Worm (Caenorhabditis elegans) whole organism, L4 larva: ENCODE data around the gene R04F11.3.

Experiments
- D1046.2 ChIP-seq: fragments of 200-800 bp; sonication (Bioruptor generic); IDR thresholded peaks from 2 replicates; pipeline ENCODE4 v1.3.6; 2022; ENCODE audit warnings: missing genetic modification characterization, missing compliant biosample characterization
- F10B5.3 ChIP-seq: sonication (generic microtip); optimal IDR thresholded peaks from 2 replicates; lab custom pipeline; 2016; ENCODE audit warnings: mild to moderate bottlenecking, missing genetic modification characterization, missing compliant biosample characterization
- F26F4.8 ChIP-seq: fragments of 200-800 bp; sonication (Bioruptor generic); conservative IDR thresholded peaks from 2 replicates; pipeline ENCODE4 v1.3.6; 2022; ENCODE audit warnings: missing genetic modification characterization, missing compliant biosample characterization
- R02D3.7 ChIP-seq: fragments of 150-350 bp; sonication (generic microtip); optimal IDR thresholded peaks from 3 replicates; lab custom pipeline; 2014; ENCODE audit warnings: missing biosample characterization, missing genetic modification characterization
- Y75B8A.6 ChIP-seq: fragments of 200-800 bp; sonication (Bioruptor generic); IDR thresholded peaks from 2 replicates; pipeline ENCODE4 v1.3.6; 2022; ENCODE audit warnings: missing genetic modification reagents, missing genetic modification characterization, missing compliant biosample characterization
- ZK337.2 ChIP-seq: fragments of 200-800 bp; sonication (Bioruptor generic); IDR thresholded peaks from 2 replicates; pipeline ENCODE4 v1.3.6; 2022; ENCODE audit warnings: missing genetic modification reagents, missing genetic modification characterization, missing compliant biosample characterization
- aha-1 ChIP-seq: fragments of 150-350 bp; peaks from one replicate; lab custom pipeline; 2014; ENCODE audit warnings: missing biosample characterization, missing genetic modification characterization
- aly-2 ChIP-seq: sonication (generic microtip); optimal IDR thresholded peaks from 2 replicates; lab custom pipeline; 2018; ENCODE audit warnings: missing biosample characterization, missing genetic modification characterization
- ama-1 ChIP-seq: fragments of 150-350 bp; optimal IDR thresholded peaks from 2 replicates; lab custom pipeline; 2014; ENCODE audit warnings: inconsistent platforms, mixed read lengths
- ceh-62 ChIP-seq: sonication (generic microtip); optimal IDR thresholded peaks from 2 replicates; lab custom pipeline; 2017; ENCODE audit warnings: missing biosample characterization, missing genetic modification characterization
- ces-1 ChIP-seq: fragments of 150-350 bp; sonication (generic microtip); optimal IDR thresholded peaks from 4 replicates; lab custom pipeline; 2014; ENCODE audit warnings: missing biosample characterization, missing genetic modification reagents, missing genetic modification characterization
- daf-8 ChIP-seq: fragments of 200-800 bp; sonication (Bioruptor generic); IDR thresholded peaks from 2 replicates; pipeline ENCODE4 v1.3.6; 2022; ENCODE audit warnings: missing genetic modification characterization, missing compliant biosample characterization
- dmd-8 ChIP-seq: fragments of 200-800 bp; sonication (Bioruptor generic); IDR thresholded peaks from 2 replicates; pipeline ENCODE4 v1.3.6; 2022; ENCODE audit warnings: missing genetic modification characterization, missing compliant biosample characterization
- dmd-9 ChIP-seq: fragments of 200-800 bp; sonication (Bioruptor generic); IDR thresholded peaks from 2 replicates; pipeline ENCODE4 v1.3.6; 2022; ENCODE audit warnings: missing genetic modification reagents, missing genetic modification characterization, missing compliant biosample characterization
- duxl-1 ChIP-seq: sonication (generic microtip); optimal IDR thresholded peaks from 2 replicates; lab custom pipeline; 2016; ENCODE audit warnings: mild to moderate bottlenecking, missing genetic modification characterization, moderate library complexity, missing compliant biosample characterization; ENCODE audit not compliant: poor library complexity
- gei-8 ChIP-seq: fragments of 200-800 bp; sonication (Bioruptor generic); optimal IDR thresholded peaks from 2 replicates; lab custom pipeline; 2018; ENCODE audit warnings: mild to moderate bottlenecking, missing genetic modification characterization, missing compliant biosample characterization
- hlh-11 ChIP-seq: fragments of 200-800 bp; sonication (Bioruptor generic); optimal IDR thresholded peaks from 2 replicates; lab custom pipeline; 2018; ENCODE audit warnings: mild to moderate bottlenecking, missing genetic modification characterization, missing compliant biosample characterization
- hlh-30 ChIP-seq: sonication (generic microtip); optimal IDR thresholded peaks from 2 replicates; lab custom pipeline; 2017; ENCODE audit warnings: antibody characterized with exemption, mild to moderate bottlenecking, missing genetic modification characterization, missing compliant biosample characterization; ENCODE audit not compliant: insufficient read depth
- hmg-1.1 ChIP-seq: fragments of 200-800 bp; sonication (Bioruptor generic); IDR thresholded peaks from 2 replicates; pipeline ENCODE4 v1.3.6; 2022; ENCODE audit warnings: missing genetic modification reagents, missing genetic modification characterization, missing compliant biosample characterization
- lin-1 ChIP-seq: fragments of 200-800 bp; sonication (Bioruptor generic); IDR thresholded peaks from 2 replicates; pipeline ENCODE4 v1.3.6; 2022; ENCODE audit warnings: missing genetic modification reagents, missing genetic modification characterization, missing compliant biosample characterization
- lin-13 ChIP-seq: fragments of 150-350 bp; optimal IDR thresholded peaks from 2 replicates; lab custom pipeline; 2014; ENCODE audit warnings: missing biosample characterization, missing genetic modification reagents, missing genetic modification characterization
- lin-29 ChIP-seq: fragments of 200-800 bp; sonication (Bioruptor generic); IDR thresholded peaks from 2 replicates; pipeline ENCODE4 v1.3.6; 2022; ENCODE audit warnings: missing genetic modification reagents, missing genetic modification characterization, missing compliant biosample characterization
- lir-3 ChIP-seq: sonication (generic microtip); optimal IDR thresholded peaks from 2 replicates; lab custom pipeline; 2016; ENCODE audit warnings: mild to moderate bottlenecking, missing genetic modification characterization, missing compliant biosample characterization
- madf-9 ChIP-seq: fragments of 200-800 bp; sonication (Bioruptor generic); conservative IDR thresholded peaks from 2 replicates; pipeline ENCODE4 v1.3.6; 2022; ENCODE audit warnings: missing genetic modification reagents, missing genetic modification characterization, missing compliant biosample characterization
- mdl-1 ChIP-seq, 2 experiments: fragments of 150-350 bp in 1 of 2; sonication (generic microtip) in 1 of 2; optimal IDR thresholded peaks; 2 replicates each; lab custom pipeline; 2014 to 2017; ENCODE audit warnings: missing biosample characterization in 2 of 2, missing genetic modification characterization in 2 of 2
- mxl-2 ChIP-seq: fragments of 200-800 bp; sonication (Bioruptor generic); conservative IDR thresholded peaks from 2 replicates; pipeline ENCODE4 v1.3.6; 2022; ENCODE audit warnings: missing genetic modification reagents, missing genetic modification characterization, missing compliant biosample characterization
- mxl-3 ChIP-seq: fragments of 200-800 bp; sonication (Bioruptor generic); optimal IDR thresholded peaks from 2 replicates; lab custom pipeline; 2018; ENCODE audit warnings: mild to moderate bottlenecking, missing genetic modification characterization, missing compliant biosample characterization
- nhr-42 ChIP-seq: fragments of 200-800 bp; sonication (Bioruptor generic); IDR thresholded peaks from 2 replicates; pipeline ENCODE4 v1.3.6; 2022; ENCODE audit warnings: missing genetic modification characterization, missing compliant biosample characterization
- nhr-76 ChIP-seq: fragments of 150-350 bp; optimal IDR thresholded peaks from 2 replicates; lab custom pipeline; 2014; ENCODE audit warnings: missing biosample characterization, missing genetic modification characterization
- nhr-77 ChIP-seq: fragments of 150-350 bp; optimal IDR thresholded peaks from 2 replicates; lab custom pipeline; 2014; ENCODE audit warnings: missing biosample characterization, missing genetic modification characterization
- pha-4 ChIP-seq, 2 experiments: fragments of 150-350 bp in 1 of 2; fragments of 200-800 bp in 1 of 2; sonication (Bioruptor generic) in 1 of 2; IDR thresholded peaks in 1 of 2; optimal IDR thresholded peaks in 1 of 2; 2 replicates each; pipeline versions ENCODE4 v1.3.6 to Lab custom; 2014 to 2022; ENCODE audit warnings: missing genetic modification characterization in 2 of 2, missing genetic modification reagents in 2 of 2, missing biosample characterization in 1 of 2, missing compliant biosample characterization in 1 of 2
- set-16 ChIP-seq: fragments of 200-800 bp; sonication (Bioruptor generic); IDR thresholded peaks from 2 replicates; pipeline ENCODE4 v1.3.6; 2022; ENCODE audit warnings: missing genetic modification reagents, missing genetic modification characterization, missing compliant biosample characterization
- snpc-1.2 ChIP-seq: fragments of 200-800 bp; sonication (Bioruptor generic); IDR thresholded peaks from 2 replicates; pipeline ENCODE4 v1.3.6; 2022; ENCODE audit warnings: missing genetic modification reagents, missing genetic modification characterization, missing compliant biosample characterization
- tra-1 ChIP-seq: fragments of 200-800 bp; sonication (Bioruptor generic); IDR thresholded peaks from 2 replicates; pipeline ENCODE4 v1.3.6; 2022; ENCODE audit warnings: missing genetic modification reagents, missing genetic modification characterization, missing compliant biosample characterization
- unc-62 ChIP-seq, 3 experiments: fragments of 150-350 bp in 1 of 3; sonication (generic microtip); optimal IDR thresholded peaks in 2 of 3; peaks in 1 of 3; 1 replicate in 1 of 3; 2 replicates in 2 of 3; lab custom pipeline; 2014 to 2017; ENCODE audit warnings: missing biosample characterization in 3 of 3, missing genetic modification characterization in 3 of 3, missing genetic modification reagents in 3 of 3, missing genotype in 1 of 3
- ztf-7 ChIP-seq: fragments of 150-350 bp; optimal IDR thresholded peaks from 2 replicates; lab custom pipeline; 2014; ENCODE audit warnings: missing biosample characterization, missing genetic modification characterization

R04F11.3 gene

ce11 chrV:12354193-12354830 is 37.3 kb upstream of the R04F11.3 start (continued):
- TF ChIP-seq ztf-7 (tag; lab: Kevin White, UChicago): no peak
- TF ChIP-seq nhr-77: no peak
- TF ChIP-seq aly-2 (tag; lab: Kevin White, UChicago): no peak
- no peak for TF ChIP-seq snpc-1.2
- 0 out of 2 replicates have a peak, but pooled peaks have one; percentile 8 for TF ChIP-seq lin-29
- TF ChIP-seq hlh-30 (tag; lab: Kevin White, UChicago): no peak
- peak; percentile 10 for TF ChIP-seq mxl-3
- TF ChIP-seq nhr-76 (tag; lab: Kevin White, UChicago): no peak
- TF ChIP-seq unc-62 (GFP tag; optimal IDR thresholded peaks at IDR 0.05 in 1 of 2; lab: Kevin White, UChicago): no peak
- no peak for TF ChIP-seq unc-62 (tag; optimal IDR thresholded peaks at IDR 0.05; lab: Kevin White, UChicago)
- no peak for TF ChIP-seq gei-8
- TF ChIP-seq duxl-1 (tag; lab: Kevin White, UChicago): peak; percentile 9
- TF ChIP-seq dmd-9: no peak
- no peak for TF ChIP-seq F26F4.8 (GFP tag; lab: Robert Waterston, UW)
- TF ChIP-seq madf-9 (GFP tag; lab: Robert Waterston, UW): no peak
- TF ChIP-seq mdl-1 (tag; optimal IDR thresholded peaks at IDR 0.05; lab: Kevin White, UChicago): no peak
- no peak for TF ChIP-seq ces-1
- no peak for TF ChIP-seq Y75B8A.6 (GFP tag; lab: Robert Waterston, UW)
- TF ChIP-seq dmd-8: no peak
- TF ChIP-seq mxl-2 (GFP tag; lab: Robert Waterston, UW): no peak

ce11 chrV:12353505-12353904 is 36.5 kb upstream of the R04F11.3 start:
- TF ChIP-seq unc-62 (GFP tag; optimal IDR thresholded peaks at IDR 0.05 in 1 of 2; lab: Kevin White, UChicago): peak in 1 of 2 experiments; percentile 1
- TF ChIP-seq unc-62 (tag; optimal IDR thresholded peaks at IDR 0.05; lab: Kevin White, UChicago): no peak
- TF ChIP-seq ceh-62: no peak
- no peak for TF ChIP-seq lir-3 (tag; lab: Kevin White, UChicago)
- TF ChIP-seq set-16: peak; percentile 99
- TF ChIP-seq hlh-11: peak; percentile 33
- no peak for TF ChIP-seq lin-29
- TF ChIP-seq lin-13 (GFP tag; lab: Kevin White, UChicago): no peak
- peak; percentile 79 for TF ChIP-seq aha-1 (tag; lab: Kevin White, UChicago)
- TF ChIP-seq pha-4 (GFP tag; IDR thresholded peaks at IDR 0.05; lab: Robert Waterston, UW): no peak; the same call in 1 of the 2 replicates
- no peak for TF ChIP-seq pha-4 (tag; optimal IDR thresholded peaks at IDR 0.05; lab: Kevin White, UChicago)
- TF ChIP-seq hmg-1.1 (GFP tag; lab: Robert Waterston, UW): no peak
- 0 out of 2 replicates have a peak, but pooled peaks have one; percentile 24 for TF ChIP-seq D1046.2 (GFP tag; lab: Robert Waterston, UW)
- peak; percentile 32 for TF ChIP-seq mxl-3
- TF ChIP-seq F10B5.3: no peak
- no peak for TF ChIP-seq ama-1

ce11 chrV:12352881-12353280 is 35.9 kb upstream of the R04F11.3 start:
- TF ChIP-seq hlh-11: peak; percentile 11
- TF ChIP-seq nhr-42 (GFP tag; lab: Robert Waterston, UW): no peak
- no peak for TF ChIP-seq lin-1 (GFP tag; lab: Robert Waterston, UW)
- peak; percentile 55 for TF ChIP-seq ama-1

ce11 chrV:12352445-12352844 is 35.5 kb upstream of the R04F11.3 start, which contains the start of gene sqt-3:
TSS of gene sqt-3 (plus strand) at chrV:12352745.
- TF ChIP-seq unc-62 (GFP tag; optimal IDR thresholded peaks at IDR 0.05 in 1 of 2; lab: Kevin White, UChicago): no peak
- no peak for TF ChIP-seq unc-62 (tag; optimal IDR thresholded peaks at IDR 0.05; lab: Kevin White, UChicago)
- TF ChIP-seq nhr-42 (GFP tag; lab: Robert Waterston, UW): no peak
- TF ChIP-seq R02D3.7 (tag; lab: Kevin White, UChicago): no peak
- no peak for TF ChIP-seq lin-13 (GFP tag; lab: Kevin White, UChicago)
- TF ChIP-seq ZK337.2 (GFP tag; lab: Robert Waterston, UW): no peak
- no peak for TF ChIP-seq tra-1 (GFP tag; lab: Robert Waterston, UW)
- TF ChIP-seq daf-8 (GFP tag; lab: Robert Waterston, UW): no peak
